Worm (Caenorhabditis elegans): ENCODE results near the gene fbxb-79.

DNA sequence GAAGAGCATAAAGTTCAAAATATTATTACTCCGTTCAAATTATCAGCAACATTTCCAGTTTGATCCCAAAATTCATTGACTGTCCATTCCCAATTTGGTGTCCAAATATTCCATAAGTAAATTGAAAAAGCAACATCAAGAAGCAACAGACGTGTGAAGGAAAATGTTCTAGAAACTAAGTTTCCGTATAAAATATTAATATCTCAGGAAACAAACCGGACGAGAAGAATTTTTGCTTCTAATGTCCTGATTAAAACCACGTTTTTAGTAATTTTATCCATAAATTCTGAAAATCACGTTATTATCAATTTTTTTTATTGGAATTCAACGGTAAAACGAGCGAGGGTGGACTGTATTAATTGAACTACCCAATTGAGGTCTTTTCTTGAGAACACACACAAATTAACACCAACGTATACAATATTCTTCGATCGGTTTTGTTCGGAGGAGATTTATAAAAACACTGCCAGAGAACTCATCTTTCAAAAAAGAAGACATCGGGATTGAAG lies 42.3 kb downstream of the fbxb-79 start, which contains the start of gene pigq-1:
- TF ChIP-seq him-1 (tag; optimal IDR thresholded peaks at IDR 0.05) (no peak), dao-5 (tag; optimal IDR thresholded peaks at IDR 0.05) (peak; percentile 12), W03F9.2 (tag; optimal IDR thresholded peaks at IDR 0.05) (no peak)

Measured in whole organism, L4/young adult.